Worm (Caenorhabditis elegans) whole organism, mixed stage, embryonic: ENCODE data around the gene coa-4.

ENCODE experiments used
- bed-3 ChIP-seq: fragments of 200-800 bp; sonication (Bioruptor generic); optimal IDR thresholded peaks from 3 replicates; lab custom pipeline; 2018; ENCODE audit warnings: mild to moderate bottlenecking, missing genetic modification characterization, moderate library complexity, missing compliant biosample characterization
- blmp-1 ChIP-seq: fragments of 150-350 bp; optimal IDR thresholded peaks from 2 replicates; lab custom pipeline; 2014; ENCODE audit warnings: missing biosample characterization, missing genetic modification characterization
- ceh-39 ChIP-seq: fragments of 150-350 bp; optimal IDR thresholded peaks from 2 replicates; lab custom pipeline; 2014; ENCODE audit warnings: missing biosample characterization, missing genetic modification characterization
- ceh-83 ChIP-seq: fragments of 200-800 bp; sonication (Bioruptor generic); optimal IDR thresholded peaks from 2 replicates; lab custom pipeline; 2018; ENCODE audit warnings: mild to moderate bottlenecking, missing genetic modification characterization, missing compliant biosample characterization
- ces-1 ChIP-seq: fragments of 150-350 bp; optimal IDR thresholded peaks from 2 replicates; lab custom pipeline; 2014; ENCODE audit warnings: missing biosample characterization, missing genetic modification reagents, missing genetic modification characterization
- cnd-1 ChIP-seq: fragments of 200-800 bp; sonication (Bioruptor generic); optimal IDR thresholded peaks from 2 replicates; lab custom pipeline; 2018; ENCODE audit warnings: mild to moderate bottlenecking, missing genetic modification characterization, missing compliant biosample characterization
- drap-1 ChIP-seq: fragments of 200-800 bp; sonication (Bioruptor generic); optimal IDR thresholded peaks from 3 replicates; lab custom pipeline; 2018; ENCODE audit warnings: mild to moderate bottlenecking, missing genetic modification characterization, missing compliant biosample characterization
- elt-1 ChIP-seq: sonication (generic microtip); optimal IDR thresholded peaks from 2 replicates; lab custom pipeline; 2017; ENCODE audit warnings: missing genetic modification characterization, mild to moderate bottlenecking, missing compliant biosample characterization, antibody characterized with exemption, moderate library complexity, borderline replicate concordance; ENCODE audit not compliant: insufficient read depth
- elt-3 ChIP-seq: fragments of 150-350 bp; optimal IDR thresholded peaks from 2 replicates; lab custom pipeline; 2014; ENCODE audit warnings: missing biosample characterization, missing genetic modification characterization
- ham-2 ChIP-seq: fragments of 200-800 bp; sonication (Bioruptor generic); optimal IDR thresholded peaks from 2 replicates; lab custom pipeline; 2018; ENCODE audit warnings: mild to moderate bottlenecking, missing genetic modification characterization, missing compliant biosample characterization
- hlh-1 ChIP-seq: fragments of 150-350 bp; optimal IDR thresholded peaks from 2 replicates; lab custom pipeline; 2014; ENCODE audit warnings: missing biosample characterization, missing genetic modification reagents, missing genetic modification characterization
- lin-13 ChIP-seq: fragments of 150-350 bp; optimal IDR thresholded peaks from 2 replicates; lab custom pipeline; 2014; ENCODE audit warnings: missing biosample characterization, missing genetic modification characterization
- lin-32 ChIP-seq: fragments of 200-800 bp; sonication (Bioruptor generic); optimal IDR thresholded peaks from 2 replicates; lab custom pipeline; 2018; ENCODE audit warnings: mild to moderate bottlenecking, missing genetic modification characterization, missing compliant biosample characterization
- mab-5 ChIP-seq: fragments of 150-350 bp; optimal IDR thresholded peaks from 2 replicates; lab custom pipeline; 2014; ENCODE audit warnings: missing biosample characterization, missing genetic modification characterization
- mep-1 ChIP-seq: fragments of 150-350 bp; optimal IDR thresholded peaks from 2 replicates; lab custom pipeline; 2017; ENCODE audit warnings: missing biosample characterization, missing genetic modification reagents, missing genetic modification characterization, inconsistent platforms
- mls-2 ChIP-seq: sonication (generic microtip); optimal IDR thresholded peaks from 2 replicates; lab custom pipeline; 2016; ENCODE audit warnings: mild to moderate bottlenecking, missing genetic modification characterization, moderate library complexity, missing compliant biosample characterization
- nhr-12 ChIP-seq: fragments of 150-350 bp; optimal IDR thresholded peaks from 2 replicates; lab custom pipeline; 2014; ENCODE audit warnings: missing biosample characterization, missing genetic modification characterization
- nhr-2 ChIP-seq: fragments of 150-350 bp; optimal IDR thresholded peaks from 2 replicates; lab custom pipeline; 2014; ENCODE audit warnings: missing biosample characterization, missing genetic modification characterization
- nhr-28 ChIP-seq: fragments of 150-350 bp; optimal IDR thresholded peaks from 2 replicates; lab custom pipeline; 2014; ENCODE audit warnings: missing biosample characterization, missing genetic modification characterization
- nhr-76 ChIP-seq: sonication (generic microtip); optimal IDR thresholded peaks from 2 replicates; lab custom pipeline; 2017; ENCODE audit warnings: missing biosample characterization, missing genetic modification characterization
- pha-4 ChIP-seq: fragments of 150-350 bp; optimal IDR thresholded peaks from 2 replicates; lab custom pipeline; 2018; ENCODE audit warnings: missing biosample characterization, missing genetic modification reagents, missing genetic modification characterization
- snpc-4 ChIP-seq: fragments of 150-350 bp; optimal IDR thresholded peaks from 2 replicates; lab custom pipeline; 2014; ENCODE audit warnings: missing biosample characterization, missing genetic modification characterization
- sptf-1 ChIP-seq: sonication (generic microtip); optimal IDR thresholded peaks from 2 replicates; lab custom pipeline; 2017; ENCODE audit warnings: mild to moderate bottlenecking, missing genetic modification characterization, moderate library complexity, missing compliant biosample characterization
- unc-120 ChIP-seq: sonication (generic microtip); optimal IDR thresholded peaks from 2 replicates; lab custom pipeline; 2017; ENCODE audit warnings: missing genetic modification characterization, missing compliant biosample characterization; ENCODE audit not compliant: poor library complexity, severe bottlenecking
- unc-39 ChIP-seq: fragments of 150-350 bp; optimal IDR thresholded peaks from 2 replicates; lab custom pipeline; 2014; ENCODE audit warnings: missing biosample characterization, missing genetic modification characterization
- unc-62 ChIP-seq: fragments of 150-350 bp; optimal IDR thresholded peaks from 2 replicates; lab custom pipeline; 2014; ENCODE audit warnings: missing biosample characterization, missing genetic modification reagents, missing genetic modification characterization
- zip-8 ChIP-seq: fragments of 150-350 bp; optimal IDR thresholded peaks from 2 replicates; lab custom pipeline; 2014; ENCODE audit warnings: missing biosample characterization, missing genetic modification characterization
- ztf-11 ChIP-seq: fragments of 150-350 bp; optimal IDR thresholded peaks from 2 replicates; lab custom pipeline; 2014; ENCODE audit warnings: missing biosample characterization, missing genetic modification characterization

Gene coa-4

ce11 chrIV:9353728-9354127 is 18.3 kb upstream of the coa-4 start:
- TF ChIP-seq lin-32 (GFP tag; lab: Kevin White, UChicago) (no peak), drap-1 (GFP tag; lab: Kevin White, UChicago) (no peak), unc-120 (tag; lab: Kevin White, UChicago) (no peak), blmp-1 (tag; lab: Kevin White, UChicago) (no peak), unc-62 (GFP tag; lab: Kevin White, UChicago) (no peak), mls-2 (tag; lab: Kevin White, UChicago) (no peak), nhr-2 (tag; lab: Kevin White, UChicago) (no peak), ztf-11 (tag; lab: Kevin White, UChicago) (no peak), zip-8 (tag; lab: Kevin White, UChicago) (no peak)

ce11 chrIV:9343102-9343599 is 7.7 kb upstream of the coa-4 start, which contains the start of gene pigc-1:
Gene pigc-1, minus strand, starts transcription at chrIV:9343152.
- TF ChIP-seq hlh-1 (tag; lab: Kevin White, UChicago), result no peak
- TF ChIP-seq snpc-4 (tag; lab: Kevin White, UChicago), result no peak
- TF ChIP-seq elt-3 (tag; lab: Kevin White, UChicago), result no peak
- no peak for TF ChIP-seq ztf-11 (tag; lab: Kevin White, UChicago)
- no peak for TF ChIP-seq nhr-28 (tag; lab: Kevin White, UChicago)
- TF ChIP-seq drap-1 (GFP tag; lab: Kevin White, UChicago), result no peak

- TF ChIP-seq mab-5 (tag; lab: Kevin White, UChicago), result no peak
- no peak for TF ChIP-seq sptf-1 (tag; lab: Kevin White, UChicago)
- TF ChIP-seq elt-1 (tag; lab: Kevin White, UChicago), result no peak
- no peak for TF ChIP-seq zip-8 (tag; lab: Kevin White, UChicago)
- TF ChIP-seq mep-1, result peak; percentile 7
- TF ChIP-seq unc-120 (tag; lab: Kevin White, UChicago), result no peak
- TF ChIP-seq ceh-39 (tag; lab: Kevin White, UChicago), result no peak
- peak; percentile 5 for TF ChIP-seq ces-1 (GFP tag; lab: Kevin White, UChicago)
- no peak for TF ChIP-seq nhr-12 (tag; lab: Kevin White, UChicago)
- TF ChIP-seq unc-39 (tag; lab: Kevin White, UChicago), result no peak
- no peak for TF ChIP-seq elt-3 (tag; lab: Kevin White, UChicago)
- TF ChIP-seq nhr-28 (tag; lab: Kevin White, UChicago), result no peak
- no peak for TF ChIP-seq unc-62 (GFP tag; lab: Kevin White, UChicago)
Observed at ce11 chrIV:9341591-9341990, 6.2 kb upstream of the coa-4 start, which contains the start of gene vps-26. Gene vps-26, minus strand, starts transcription at chrIV:9341790.

ce11 chrIV:9339205-9339604 is 3.8 kb upstream of the coa-4 start, which contains the start of gene T20D3.6:
Gene T20D3.6, minus strand, starts transcription at chrIV:9339305.
- TF ChIP-seq pha-4 (no peak), unc-120 (tag; lab: Kevin White, UChicago) (no peak), sptf-1 (tag; lab: Kevin White, UChicago) (no peak), mep-1 (no peak), nhr-76 (no peak), bed-3 (GFP tag; lab: Kevin White, UChicago) (no peak), lin-13 (tag; lab: Kevin White, UChicago) (no peak), drap-1 (GFP tag; lab: Kevin White, UChicago) (no peak)

- TF ChIP-seq hlh-1 (tag; lab: Kevin White, UChicago), result no peak
- TF ChIP-seq snpc-4 (tag; lab: Kevin White, UChicago), result no peak
- TF ChIP-seq ceh-83 (GFP tag; lab: Kevin White, UChicago), result no peak
- TF ChIP-seq ztf-11 (tag; lab: Kevin White, UChicago), result no peak
- TF ChIP-seq ceh-39 (tag; lab: Kevin White, UChicago), result no peak
- no peak for TF ChIP-seq ces-1 (GFP tag; lab: Kevin White, UChicago)
- TF ChIP-seq nhr-28 (tag; lab: Kevin White, UChicago), result no peak
- no peak for TF ChIP-seq unc-62 (GFP tag; lab: Kevin White, UChicago)
- no peak for TF ChIP-seq mep-1
- TF ChIP-seq cnd-1, result no peak
- no peak for TF ChIP-seq bed-3 (GFP tag; lab: Kevin White, UChicago)
- TF ChIP-seq elt-1 (tag; lab: Kevin White, UChicago), result no peak
- no peak for TF ChIP-seq ham-2
- no peak for TF ChIP-seq nhr-76
Observed at ce11 chrIV:9336538-9337090, 1.2 kb upstream of the coa-4 start, which contains the start of gene T20D3.5. Gene T20D3.5, plus strand, starts transcription at chrIV:9337040.
